Fruit fly (Drosophila melanogaster) whole organism, pupa: Measurements from ENCODE around the gene CG13297.

Experiments used
- CG10348 ChIP-seq: fragments of 200-800 bp; sonication (Bioruptor generic); IDR thresholded peaks from 2 replicates; pipeline ENCODE4 v1.3.6; 2022; ENCODE audit warnings: missing biosample characterization, missing genetic modification characterization
- CG12605 ChIP-seq: fragments of 200-800 bp; sonication (Bioruptor generic); IDR thresholded peaks from 2 replicates; pipeline ENCODE4 v1.3.6; 2022; ENCODE audit warnings: missing biosample characterization, missing genetic modification characterization
- CG13204 ChIP-seq: fragments of 200-800 bp; sonication (Bioruptor generic); optimal IDR thresholded peaks from 2 replicates; lab custom pipeline; 2018; ENCODE audit warnings: missing biosample characterization, mild to moderate bottlenecking, missing genetic modification characterization, moderate library complexity
- CG14655 ChIP-seq: fragments of 200-800 bp; sonication (Bioruptor generic); optimal IDR thresholded peaks from 3 replicates; lab custom pipeline; 2017; ENCODE audit warnings: mild to moderate bottlenecking, missing biosample characterization, missing genetic modification reagents, missing genetic modification characterization
- CG15710 ChIP-seq: fragments of 200-800 bp; sonication (Bioruptor generic); optimal IDR thresholded peaks from 2 replicates; lab custom pipeline; 2018; ENCODE audit warnings: missing biosample characterization, mild to moderate bottlenecking, missing genetic modification characterization, moderate library complexity
- CG17806 ChIP-seq: fragments of 200-800 bp; sonication (Bioruptor generic); optimal IDR thresholded peaks from 2 replicates; lab custom pipeline; 2018; ENCODE audit warnings: missing biosample characterization, mild to moderate bottlenecking, missing genetic modification characterization, moderate library complexity
- CG32121 ChIP-seq: fragments of 200-800 bp; sonication (Bioruptor generic); IDR thresholded peaks from 2 replicates; pipeline ENCODE4 v1.3.6; 2022; ENCODE audit warnings: missing biosample characterization, missing genetic modification characterization
- CG34367 ChIP-seq: fragments of 200-800 bp; sonication (Bioruptor generic); optimal IDR thresholded peaks from 2 replicates; lab custom pipeline; 2018; ENCODE audit warnings: missing biosample characterization, mild to moderate bottlenecking, missing genetic modification characterization
- CG4496 ChIP-seq: fragments of 200-800 bp; sonication (Bioruptor generic); IDR thresholded peaks from 3 replicates; pipeline ENCODE4 v1.3.6; 2022; ENCODE audit warnings: missing biosample characterization, missing genetic modification characterization
- CG8159 ChIP-seq: fragments of 200-800 bp; sonication (Bioruptor generic); optimal IDR thresholded peaks from 3 replicates; lab custom pipeline; 2018; ENCODE audit warnings: missing biosample characterization, mild to moderate bottlenecking, missing genetic modification characterization, moderate library complexity
- CG8301 ChIP-seq: fragments of 200-800 bp; sonication (Bioruptor generic); optimal IDR thresholded peaks from 2 replicates; lab custom pipeline; 2018; ENCODE audit warnings: missing biosample characterization, mild to moderate bottlenecking, missing genetic modification characterization
- CG9948 ChIP-seq: fragments of 200-800 bp; sonication (Bioruptor generic); optimal IDR thresholded peaks from 2 replicates; lab custom pipeline; 2018; ENCODE audit warnings: missing biosample characterization, mild to moderate bottlenecking, missing genetic modification characterization, moderate library complexity
- D1 ChIP-seq: fragments of 200-800 bp; sonication (Bioruptor generic); optimal IDR thresholded peaks from 2 replicates; lab custom pipeline; 2018; ENCODE audit warnings: missing biosample characterization, mild to moderate bottlenecking, missing genetic modification characterization, moderate library complexity
- EcR ChIP-seq: fragments of 200-800 bp; sonication (Bioruptor generic); optimal IDR thresholded peaks from 3 replicates; lab custom pipeline; 2019; ENCODE audit warnings: missing biosample characterization, missing genetic modification characterization, mild to moderate bottlenecking, moderate library complexity, missing genetic modification reagents
- Ets98B ChIP-seq: fragments of 200-800 bp; sonication (Bioruptor generic); IDR thresholded peaks from 2 replicates; pipeline ENCODE4 v1.3.6; 2022; ENCODE audit warnings: missing biosample characterization, missing genetic modification characterization
- Pif1A ChIP-seq: fragments of 200-800 bp; sonication (Bioruptor generic); optimal IDR thresholded peaks from 3 replicates; lab custom pipeline; 2016; ENCODE audit warnings: missing biosample characterization, missing genetic modification characterization
- Pif1B ChIP-seq: fragments of 200-800 bp; sonication (Bioruptor generic); optimal IDR thresholded peaks from 3 replicates; lab custom pipeline; 2016; ENCODE audit warnings: missing biosample characterization, missing genetic modification characterization
- Snoo ChIP-seq: fragments of 200-800 bp; sonication (Bioruptor generic); optimal IDR thresholded peaks from 3 replicates; lab custom pipeline; 2017; ENCODE audit warnings: missing biosample characterization, mild to moderate bottlenecking, missing genetic modification characterization, inconsistent platforms
- fd96Ca ChIP-seq: fragments of 200-800 bp; sonication (Bioruptor generic); IDR thresholded peaks from 3 replicates; pipeline ENCODE4 v1.3.6; 2022; ENCODE audit warnings: missing biosample characterization, missing genetic modification characterization
- gl ChIP-seq: fragments of 200-800 bp; sonication (Bioruptor generic); optimal IDR thresholded peaks from 2 replicates; lab custom pipeline; 2018; ENCODE audit warnings: missing biosample characterization, mild to moderate bottlenecking, missing genetic modification characterization
- rn ChIP-seq: fragments of 200-800 bp; sonication (Bioruptor generic); IDR thresholded peaks from 2 replicates; pipeline ENCODE4 v1.3.6; 2022; ENCODE audit warnings: missing biosample characterization, missing genetic modification characterization

CG13297 gene

dm6 chr3L:6139924-6140574, 17.1 kb downstream of the CG13297 start, which contains the start of gene Cpr65Av:
Gene Cpr65Av, minus strand, starts transcription at chr3L:6139974.
- no peak for TF ChIP-seq CG15710 (tag; lab: Kevin White, UChicago)

dm6 chr3L:6138586-6138985, 18.6 kb downstream of the CG13297 start:
- TF ChIP-seq fd96Ca (GFP tag; lab: Robert Waterston, UW) (no peak), Ets98B (GFP tag; lab: Robert Waterston, UW) (no peak), CG32121 (GFP tag; lab: Robert Waterston, UW) (no peak), CG14655 (GFP tag; lab: Kevin White, UChicago) (no peak), CG8301 (tag; lab: Kevin White, UChicago) (no peak), CG17806 (no peak), CG12605 (GFP tag; lab: Robert Waterston, UW) (no peak), Pif1A (no peak), rn (GFP tag; lab: Robert Waterston, UW) (no peak), CG8159 (tag; lab: Kevin White, UChicago) (no peak), EcR (no peak)

- no peak for TF ChIP-seq CG17806
- TF ChIP-seq fd96Ca (GFP tag; lab: Robert Waterston, UW) = no peak
- TF ChIP-seq Pif1A = no peak
- TF ChIP-seq D1 (tag; lab: Kevin White, UChicago) = no peak
- no peak for TF ChIP-seq rn (GFP tag; lab: Robert Waterston, UW)
- TF ChIP-seq CG15710 (tag; lab: Kevin White, UChicago) = no peak
- no peak for TF ChIP-seq CG34367 (tag; lab: Kevin White, UChicago)
- no peak for TF ChIP-seq Pif1B (GFP tag; lab: Kevin White, UChicago)
- no peak for TF ChIP-seq Ets98B (GFP tag; lab: Robert Waterston, UW)
These were observed 19.2 kb downstream of the CG13297 start, which contains the start of gene Lcp65Ae for dm6 chr3L:6138018-6138417. Gene Lcp65Ae, minus strand, starts transcription at chr3L:6138118.

dm6 chr3L:6136691-6137090, 20.5 kb downstream of the CG13297 start, which contains the start of gene Lcp65Af:
Gene Lcp65Af, minus strand, starts transcription at chr3L:6136791.
- TF ChIP-seq fd96Ca (GFP tag; lab: Robert Waterston, UW) (no peak), EcR (no peak), CG34367 (tag; lab: Kevin White, UChicago) (no peak), Pif1A (no peak), CG10348 (GFP tag; lab: Robert Waterston, UW) (no peak), CG15710 (tag; lab: Kevin White, UChicago) (no peak), Ets98B (GFP tag; lab: Robert Waterston, UW) (no peak), Pif1B (GFP tag; lab: Kevin White, UChicago) (no peak), Snoo (tag; lab: Kevin White, UChicago) (no peak), CG13204 (GFP tag; lab: Kevin White, UChicago) (no peak)

- TF ChIP-seq CG4496 (no peak), CG12605 (GFP tag; lab: Robert Waterston, UW) (no peak), CG8159 (tag; lab: Kevin White, UChicago) (no peak), gl (tag; lab: Kevin White, UChicago) (no peak), CG9948 (tag; lab: Kevin White, UChicago) (no peak), fd96Ca (GFP tag; lab: Robert Waterston, UW) (no peak), CG17806 (no peak), Pif1B (GFP tag; lab: Kevin White, UChicago) (no peak), CG13204 (GFP tag; lab: Kevin White, UChicago) (no peak)
These were observed 22.0 kb downstream of the CG13297 start, which contains the start of gene Lcp65Ag1 for dm6 chr3L:6135174-6135573. Gene Lcp65Ag1, minus strand, starts transcription at chr3L:6135274.

- no peak for TF ChIP-seq CG9948 (tag; lab: Kevin White, UChicago)
- TF ChIP-seq, all 21 proteins: peak for 0
These were observed 23.6 kb downstream of the CG13297 start, which contains the start of gene Lcp65Ag2 for dm6 chr3L:6133546-6133945. Gene Lcp65Ag2, minus strand, starts transcription at chr3L:6133593.

dm6 chr3L:6132009-6132408, 25.2 kb downstream of the CG13297 start, which contains the start of gene Cpr65Au:
Gene Cpr65Au, minus strand, starts transcription at chr3L:6132109.
- TF ChIP-seq rn (GFP tag; lab: Robert Waterston, UW) (0 out of 2 replicates have a peak, but pooled peaks have one; percentile 9), Pif1B (GFP tag; lab: Kevin White, UChicago) (no peak), Ets98B (GFP tag; lab: Robert Waterston, UW) (no peak)
